Worm (Caenorhabditis elegans) whole organism, L4/young adult: Measurements from ENCODE around the gene W05E10.5.

Source experiments
- dao-5 ChIP-seq: sonication (generic microtip); optimal IDR thresholded peaks from 2 replicates; lab custom pipeline; 2016; ENCODE audit warnings: missing genotype, missing genetic modification characterization, moderate library complexity, missing compliant biosample characterization
- him-1 ChIP-seq: sonication (generic microtip); optimal IDR thresholded peaks from 2 replicates; lab custom pipeline; 2016; ENCODE audit warnings: missing genotype, missing genetic modification reagents, missing genetic modification characterization, missing compliant biosample characterization

DNA sequence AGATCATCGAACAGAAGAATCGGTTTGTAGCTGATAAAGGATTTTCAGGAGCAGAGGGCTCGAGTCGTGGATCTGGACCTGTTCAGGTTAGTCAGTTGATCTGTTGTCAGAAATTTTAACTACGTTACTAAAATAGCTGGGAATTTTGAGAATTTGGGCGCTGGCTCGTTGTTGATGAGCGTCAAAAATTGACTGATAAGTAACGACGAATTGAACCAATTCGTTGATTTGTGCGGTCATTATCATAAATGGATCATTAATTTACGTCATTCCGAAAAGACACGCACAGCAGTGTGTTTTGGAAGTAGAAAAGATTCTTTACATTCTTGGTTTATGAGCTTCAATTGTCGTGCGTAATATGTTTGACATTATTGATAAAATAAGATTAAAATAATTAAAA, 47.7 kb downstream of the W05E10.5 start:
- no peak for TF ChIP-seq him-1 (tag; lab: Kevin White, UChicago)
- TF ChIP-seq dao-5 (tag; lab: Kevin White, UChicago) = no peak
